Worm (Caenorhabditis elegans) whole organism, mixed stage, embryonic: Measurements from ENCODE around the gene ZK154.1.

Experiments used
- elt-1 ChIP-seq: sonication (generic microtip); optimal IDR thresholded peaks from 2 replicates; lab custom pipeline; 2017; ENCODE audit warnings: missing genetic modification characterization, mild to moderate bottlenecking, missing compliant biosample characterization, antibody characterized with exemption, moderate library complexity, borderline replicate concordance; ENCODE audit not compliant: insufficient read depth
- snpc-4 ChIP-seq: fragments of 150-350 bp; optimal IDR thresholded peaks from 2 replicates; lab custom pipeline; 2014; ENCODE audit warnings: missing biosample characterization, missing genetic modification characterization

DNA sequence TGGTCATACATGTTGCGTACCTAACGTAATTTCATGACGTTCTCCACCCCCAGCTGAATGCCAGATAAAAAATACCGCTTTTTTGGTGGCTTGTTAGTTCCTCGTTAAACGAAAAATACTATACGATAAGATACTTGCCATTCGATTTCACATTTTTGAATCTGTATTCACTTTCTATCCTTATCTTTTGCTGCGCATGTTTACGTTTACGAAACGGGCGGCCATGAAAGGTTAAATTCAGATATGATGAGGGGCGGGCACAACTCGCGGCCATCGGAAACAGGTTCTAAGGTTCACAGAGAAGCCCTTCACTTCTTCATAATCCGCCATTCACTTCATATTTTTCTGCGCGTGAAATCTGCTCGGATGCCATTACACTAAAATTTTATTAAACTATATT, 591 bp upstream of the ZK154.1 start:
- TF ChIP-seq snpc-4 (tag; lab: Kevin White, UChicago): no peak
- no peak for TF ChIP-seq elt-1
